Fruit fly (Drosophila melanogaster) whole organism, embryonic: ENCODE results near the gene CBP.

Experiments
- CG12219 ChIP-seq: fragments of 200-800 bp; sonication (Bioruptor generic); optimal IDR thresholded peaks from 3 replicates; lab custom pipeline; 2018; ENCODE audit warnings: missing biosample characterization, mild to moderate bottlenecking, missing genetic modification characterization
- CG12391 ChIP-seq: fragments of 200-800 bp; sonication (Bioruptor generic); optimal IDR thresholded peaks from 3 replicates; lab custom pipeline; 2018; ENCODE audit warnings: missing biosample characterization, mild to moderate bottlenecking, missing genetic modification characterization, moderate library complexity
- CG14014 ChIP-seq: fragments of 200-800 bp; sonication (Bioruptor generic); IDR thresholded peaks from 2 replicates; pipeline ENCODE4 v1.3.6; 2022; ENCODE audit warnings: missing biosample characterization, missing genetic modification characterization
- CG16779 ChIP-seq: fragments of 200-800 bp; sonication (Bioruptor generic); IDR thresholded peaks from 2 replicates; pipeline ENCODE4 v1.3.6; 2022; ENCODE audit warnings: missing biosample characterization, missing genetic modification characterization
- CG17328 ChIP-seq: fragments of 200-800 bp; sonication (Bioruptor generic); IDR thresholded peaks from 2 replicates; pipeline ENCODE4 v1.3.6; 2022; ENCODE audit warnings: missing biosample characterization, missing genetic modification characterization
- CG17912 ChIP-seq: fragments of 200-800 bp; sonication (Bioruptor generic); optimal IDR thresholded peaks from 2 replicates; lab custom pipeline; 2018; ENCODE audit warnings: missing biosample characterization, mild to moderate bottlenecking, missing genetic modification characterization
- CG18599 ChIP-seq: fragments of 200-800 bp; sonication (Bioruptor generic); optimal IDR thresholded peaks from 3 replicates; lab custom pipeline; 2017; ENCODE audit warnings: missing biosample characterization, missing genetic modification characterization, mild to moderate bottlenecking, moderate library complexity, missing genetic modification reagents
- CG18764 ChIP-seq: fragments of 200-800 bp; sonication (Bioruptor generic); optimal IDR thresholded peaks from 3 replicates; lab custom pipeline; 2016; ENCODE audit warnings: missing biosample characterization, missing genetic modification characterization
- CG30403 ChIP-seq: fragments of 200-800 bp; sonication (Bioruptor generic); optimal IDR thresholded peaks from 3 replicates; lab custom pipeline; 2016; ENCODE audit warnings: missing biosample characterization, missing genetic modification characterization
- CG3065 ChIP-seq: fragments of 200-800 bp; sonication (Bioruptor generic); optimal IDR thresholded peaks from 2 replicates; lab custom pipeline; 2016; ENCODE audit warnings: missing biosample characterization, missing genetic modification characterization
- CG31365 ChIP-seq: fragments of 200-800 bp; sonication (Bioruptor generic); optimal IDR thresholded peaks from 2 replicates; lab custom pipeline; 2018; ENCODE audit warnings: missing biosample characterization, mild to moderate bottlenecking, missing genetic modification characterization
- CG31388 ChIP-seq: fragments of 200-800 bp; sonication (Bioruptor generic); optimal IDR thresholded peaks from 2 replicates; lab custom pipeline; 2016; ENCODE audit warnings: missing biosample characterization, missing genetic modification characterization
- CG34376 ChIP-seq: fragments of 200-800 bp; sonication (Bioruptor generic); optimal IDR thresholded peaks from 2 replicates; lab custom pipeline; 2018; ENCODE audit warnings: missing biosample characterization, mild to moderate bottlenecking, missing genetic modification characterization
- CG4854 ChIP-seq: fragments of 200-800 bp; sonication (Bioruptor generic); optimal IDR thresholded peaks from 2 replicates; lab custom pipeline; 2016; ENCODE audit warnings: missing biosample characterization, missing genetic modification characterization, inconsistent platforms
- CG6689 ChIP-seq: fragments of 200-800 bp; sonication (Bioruptor generic); IDR thresholded peaks from 2 replicates; pipeline ENCODE4 v1.3.6; 2022; ENCODE audit warnings: missing biosample characterization, missing genetic modification characterization
- CG6854 ChIP-seq: fragments of 200-800 bp; sonication (Bioruptor generic); optimal IDR thresholded peaks from 3 replicates; lab custom pipeline; 2017; ENCODE audit warnings: missing biosample characterization, mild to moderate bottlenecking, missing genetic modification characterization
- CG7745 ChIP-seq: fragments of 200-800 bp; sonication (Bioruptor generic); optimal IDR thresholded peaks from 2 replicates; lab custom pipeline; 2018; ENCODE audit warnings: missing biosample characterization, mild to moderate bottlenecking, missing genetic modification characterization, moderate library complexity
- CG8944 ChIP-seq: fragments of 200-800 bp; sonication (Bioruptor generic); optimal IDR thresholded peaks from 3 replicates; lab custom pipeline; 2016; ENCODE audit warnings: missing biosample characterization, missing genetic modification characterization
- CG9215 ChIP-seq: fragments of 200-800 bp; sonication (Bioruptor generic); IDR thresholded peaks from 2 replicates; pipeline ENCODE4 v1.3.6; 2022; ENCODE audit warnings: missing biosample characterization, missing genetic modification characterization
- Doc3 ChIP-seq: fragments of 200-800 bp; sonication (Bioruptor generic); IDR thresholded peaks from 3 replicates; pipeline ENCODE4 v1.3.6; 2022; ENCODE audit warnings: missing biosample characterization, missing genetic modification characterization; ENCODE audit not compliant: partially characterized antibody
- E2f2 ChIP-seq: fragments of 200-800 bp; sonication (Bioruptor generic); IDR thresholded peaks from 2 replicates; pipeline ENCODE4 v1.3.6; 2022; ENCODE audit warnings: missing biosample characterization, missing genetic modification characterization
- GATAe ChIP-seq: fragments of 200-800 bp; sonication (Bioruptor generic); conservative IDR thresholded peaks from 2 replicates; pipeline ENCODE4 v1.3.6; 2022; ENCODE audit warnings: missing biosample characterization, missing genetic modification characterization
- HLH3B ChIP-seq: fragments of 200-800 bp; sonication (Bioruptor generic); IDR thresholded peaks from 2 replicates; pipeline ENCODE4 v1.3.6; 2022; ENCODE audit warnings: missing biosample characterization, missing genetic modification characterization
- Hey ChIP-seq: fragments of 200-800 bp; sonication (Bioruptor generic); optimal IDR thresholded peaks from 3 replicates; lab custom pipeline; 2018; ENCODE audit warnings: missing biosample characterization, mild to moderate bottlenecking, missing genetic modification characterization
- Hmr ChIP-seq: fragments of 200-800 bp; sonication (Bioruptor generic); optimal IDR thresholded peaks from 3 replicates; lab custom pipeline; 2017; ENCODE audit warnings: mild to moderate bottlenecking, missing biosample characterization, missing genetic modification reagents, missing genetic modification characterization
- MTF-1 ChIP-seq: fragments of 200-800 bp; sonication (Bioruptor generic); optimal IDR thresholded peaks from 2 replicates; lab custom pipeline; 2018; ENCODE audit warnings: missing biosample characterization, mild to moderate bottlenecking, missing genetic modification characterization, borderline replicate concordance
- Meics ChIP-seq: fragments of 200-800 bp; sonication (Bioruptor generic); optimal IDR thresholded peaks from 2 replicates; lab custom pipeline; 2017; ENCODE audit warnings: missing biosample characterization, mild to moderate bottlenecking, missing genetic modification characterization
- Pdp1 ChIP-seq, 2 experiments: fragments of 200-800 bp; sonication (Bioruptor generic); optimal IDR thresholded peaks; 3 replicates each; lab custom pipeline; 2016; ENCODE audit warnings: missing biosample characterization in 2 of 2, missing genetic modification characterization in 2 of 2, mild to moderate bottlenecking in 1 of 2, moderate library complexity in 1 of 2
- Ravus ChIP-seq: fragments of 200-800 bp; sonication (Bioruptor generic); IDR thresholded peaks from 2 replicates; pipeline ENCODE4 v1.3.6; 2022; ENCODE audit warnings: missing biosample characterization, missing genetic modification characterization
- Sin3A ChIP-seq: fragments of >200 bp; optimal IDR thresholded peaks from 2 replicates; lab custom pipeline; 2018
- Sry-δ ChIP-seq: fragments of 200-800 bp; sonication (Bioruptor generic); optimal IDR thresholded peaks from 2 replicates; lab custom pipeline; 2016; ENCODE audit warnings: missing biosample characterization, missing genetic modification characterization
- Taf1 ChIP-seq: fragments of 200-800 bp; sonication (Bioruptor generic); IDR thresholded peaks from 2 replicates; pipeline ENCODE4 v1.3.6; 2022; ENCODE audit warnings: missing biosample characterization, missing genetic modification characterization
- Tbp ChIP-seq: fragments of >200 bp; optimal IDR thresholded peaks from 2 replicates; lab custom pipeline; 2018; ENCODE audit warnings: missing biosample characterization, missing genetic modification characterization
- abd-A ChIP-seq: fragments of 200-800 bp; sonication (Bioruptor generic); optimal IDR thresholded peaks from 3 replicates; lab custom pipeline; 2019; ENCODE audit warnings: missing biosample characterization, mild to moderate bottlenecking, missing genetic modification characterization, moderate library complexity
- amos ChIP-seq: fragments of 200-800 bp; sonication (Bioruptor generic); IDR thresholded peaks from 2 replicates; pipeline ENCODE4 v1.3.6; 2022; ENCODE audit warnings: missing biosample characterization, missing genetic modification characterization; ENCODE audit not compliant: partially characterized antibody
- bsh ChIP-seq, 2 experiments: fragments of 200-800 bp; sonication (Bioruptor generic); optimal IDR thresholded peaks; 2 replicates each; lab custom pipeline; 2017 to 2018; ENCODE audit warnings: mild to moderate bottlenecking in 2 of 2, missing biosample characterization in 2 of 2, missing genetic modification characterization in 2 of 2, moderate library complexity in 1 of 2
- chm ChIP-seq: fragments of 200-800 bp; sonication (Bioruptor generic); IDR thresholded peaks from 2 replicates; pipeline ENCODE4 v1.3.6; 2022; ENCODE audit warnings: missing biosample characterization, missing genetic modification characterization
- fu2 ChIP-seq: fragments of 200-800 bp; sonication (Bioruptor generic); optimal IDR thresholded peaks from 2 replicates; lab custom pipeline; 2016; ENCODE audit warnings: missing biosample characterization, missing genetic modification characterization
- gcm ChIP-seq: fragments of 200-800 bp; sonication (Bioruptor generic); optimal IDR thresholded peaks from 2 replicates; lab custom pipeline; 2019; ENCODE audit warnings: missing biosample characterization, mild to moderate bottlenecking, missing genetic modification characterization, moderate library complexity
- gcm2 ChIP-seq: fragments of 200-800 bp; sonication (Bioruptor generic); optimal IDR thresholded peaks from 2 replicates; lab custom pipeline; 2016; ENCODE audit warnings: missing biosample characterization, missing genetic modification characterization
- klu ChIP-seq: fragments of 200-800 bp; sonication (Bioruptor generic); IDR thresholded peaks from 2 replicates; pipeline ENCODE4 v1.3.6; 2022; ENCODE audit warnings: missing biosample characterization, missing genetic modification characterization
- nerfin-1 ChIP-seq: fragments of 200-800 bp; sonication (Bioruptor generic); optimal IDR thresholded peaks from 3 replicates; lab custom pipeline; 2019; ENCODE audit warnings: missing biosample characterization, mild to moderate bottlenecking, missing genetic modification characterization, moderate library complexity
- nom ChIP-seq: fragments of 200-800 bp; sonication (Bioruptor generic); optimal IDR thresholded peaks from 2 replicates; lab custom pipeline; 2017; ENCODE audit warnings: missing biosample characterization, missing genetic modification characterization, mild to moderate bottlenecking, moderate library complexity, missing genetic modification reagents
- psq ChIP-seq: fragments of 200-800 bp; sonication (Bioruptor generic); optimal IDR thresholded peaks from 2 replicates; lab custom pipeline; 2017; ENCODE audit warnings: missing biosample characterization, missing genetic modification characterization
- ranshi ChIP-seq: fragments of 200-800 bp; sonication (Bioruptor generic); IDR thresholded peaks from 2 replicates; pipeline ENCODE4 v1.3.6; 2022; ENCODE audit warnings: missing biosample characterization, missing genetic modification characterization
- tna ChIP-seq: fragments of 200-800 bp; sonication (Bioruptor generic); IDR thresholded peaks from 2 replicates; pipeline ENCODE4 v1.3.6; 2022; ENCODE audit warnings: missing biosample characterization, missing genetic modification characterization; ENCODE audit not compliant: partially characterized antibody
- toy ChIP-seq: fragments of 200-800 bp; sonication (Bioruptor generic); IDR thresholded peaks from 2 replicates; pipeline ENCODE4 v1.3.6; 2022; ENCODE audit warnings: missing biosample characterization, missing genetic modification characterization

CBP gene

DNA sequence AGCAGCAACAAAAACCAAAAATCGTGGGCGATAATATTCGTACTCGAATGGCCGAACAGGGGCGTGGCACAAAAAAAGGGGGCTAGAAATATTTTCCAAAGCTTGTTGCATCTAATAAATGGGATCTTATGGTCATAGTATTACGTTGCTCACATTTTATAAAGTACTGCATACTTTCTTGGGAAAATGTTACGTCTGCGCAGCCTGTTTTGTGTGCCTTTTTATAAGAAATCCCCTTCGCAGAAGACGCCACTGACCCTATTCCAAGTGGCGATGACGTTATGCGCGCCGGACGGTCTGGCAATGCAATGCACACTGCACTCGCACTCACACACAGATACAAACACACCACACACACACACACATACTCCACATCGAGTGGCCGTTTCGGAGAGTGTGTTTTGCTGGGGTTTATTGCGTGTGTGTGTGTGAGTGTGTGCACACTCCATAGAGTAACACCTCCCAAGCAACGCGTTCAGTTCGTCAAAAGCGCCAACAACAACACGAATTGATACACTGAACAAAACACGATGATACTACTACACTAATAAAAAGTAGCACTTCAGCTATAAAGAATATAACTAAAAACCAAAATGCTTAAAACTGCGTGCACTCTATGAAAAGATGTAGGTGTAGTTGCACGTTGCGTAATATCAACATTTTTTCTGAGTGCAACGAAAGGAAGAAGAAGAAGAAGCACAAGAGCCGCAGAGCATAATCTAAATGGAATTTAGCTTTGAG, 43.8 kb upstream of the CBP start (continued):
- TF ChIP-seq CG12391 (tag; lab: Kevin White, UChicago), result peak; percentile 76
- TF ChIP-seq CG7745 (tag; lab: Kevin White, UChicago), result peak; percentile 58
- no peak for TF ChIP-seq tna (GFP tag; lab: Robert Waterston, UW)
- TF ChIP-seq toy (GFP tag; lab: Robert Waterston, UW), result 0 out of 2 replicates have a peak, but pooled peaks have one; percentile 16
- peak; percentile 74 for TF ChIP-seq nerfin-1
- TF ChIP-seq MTF-1, result peak; percentile 79
- TF ChIP-seq CG14014, result peak; percentile 61
- peak; percentile 29 for TF ChIP-seq Ravus
- TF ChIP-seq bsh (GFP tag; optimal IDR thresholded peaks at IDR 0.05; lab: Kevin White, UChicago), result peak; percentile 66 to 95
- peak; percentile 81 for TF ChIP-seq CG8944 (GFP tag; lab: Kevin White, UChicago)
- TF ChIP-seq CG6854 (GFP tag; lab: Kevin White, UChicago), result no peak
- TF ChIP-seq CG9215 (GFP tag; lab: Robert Waterston, UW), result peak; percentile 59
- peak; percentile 62 for TF ChIP-seq CG3065 (GFP tag; lab: Kevin White, UChicago)
- peak; percentile 41; the same call in 1 of the 2 replicates for TF ChIP-seq E2f2 (GFP tag; lab: Robert Waterston, UW)
- no peak for TF ChIP-seq psq (GFP tag; lab: Kevin White, UChicago)
- TF ChIP-seq CG18599 (GFP tag; lab: Kevin White, UChicago), result peak; percentile 41
- TF ChIP-seq Sin3A (lab: Kevin White, UChicago), result no peak
- TF ChIP-seq, all 482 proteins: peak for 379

DNA sequence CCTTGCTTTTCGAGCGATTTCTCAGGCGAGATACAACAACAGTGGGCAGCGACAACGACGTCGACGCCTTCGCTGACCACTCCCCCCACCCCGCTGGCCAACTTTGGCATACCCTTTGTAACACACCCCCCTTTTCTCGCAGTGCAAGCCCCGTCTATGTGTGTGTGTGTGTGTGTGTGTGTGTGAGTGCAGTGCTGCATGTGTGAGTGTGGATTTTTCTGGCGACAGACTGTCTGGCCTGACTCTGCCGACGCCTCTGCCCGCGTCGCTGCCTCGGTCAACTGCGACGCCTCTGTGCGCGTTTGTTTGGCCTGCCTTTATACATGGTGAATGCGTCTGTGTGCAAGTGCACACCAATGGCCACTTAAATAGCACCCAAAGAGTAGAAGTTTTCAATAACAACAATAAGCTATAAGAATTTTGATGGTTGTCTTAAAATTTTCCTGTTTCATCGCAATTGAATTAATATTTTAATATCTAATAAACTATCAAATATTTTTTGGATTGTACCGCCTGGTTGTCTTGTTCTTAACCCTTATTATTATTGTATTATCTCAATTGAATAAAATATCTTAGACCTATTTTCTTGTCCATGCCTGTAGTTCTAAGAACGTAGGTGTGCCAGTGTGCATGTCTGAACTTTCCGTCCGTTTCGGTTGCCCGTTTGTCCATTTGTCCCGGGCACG, 43.1 kb upstream of the CBP start:
- peak; percentile 84 for TF ChIP-seq CG30403 (GFP tag; lab: Kevin White, UChicago)
- TF ChIP-seq GATAe (GFP tag; lab: Robert Waterston, UW), result 0 out of 2 replicates have a peak, but pooled peaks have one; percentile 12
- peak; percentile 9 for TF ChIP-seq CG31388 (GFP tag; lab: Kevin White, UChicago)
- TF ChIP-seq CG31365, result peak; percentile 48
- TF ChIP-seq nom (GFP tag; lab: Kevin White, UChicago), result peak; percentile 83
- TF ChIP-seq Doc3 (GFP tag; lab: Robert Waterston, UW), result no peak
- no peak for TF ChIP-seq Tbp (GFP tag; lab: Kevin White, UChicago)
- TF ChIP-seq CG18764, result peak; percentile 61
- peak; percentile 96 for TF ChIP-seq gcm (GFP tag; lab: Kevin White, UChicago)
- no peak for TF ChIP-seq CG16779
- TF ChIP-seq CG4854 (GFP tag; lab: Kevin White, UChicago), result peak; percentile 35
- TF ChIP-seq Hey (tag; lab: Kevin White, UChicago), result peak; percentile 15
- TF ChIP-seq gcm2 (GFP tag; lab: Kevin White, UChicago), result no peak
- peak; percentile 71 for TF ChIP-seq ranshi (GFP tag; lab: Robert Waterston, UW)
- peak; percentile 81 for TF ChIP-seq Meics (GFP tag; lab: Kevin White, UChicago)
- TF ChIP-seq CG12219 (GFP tag; lab: Kevin White, UChicago), result peak; percentile 88
- no peak for TF ChIP-seq amos (GFP tag; lab: Robert Waterston, UW)
- no peak for TF ChIP-seq Sry-δ (GFP tag; lab: Kevin White, UChicago)
- TF ChIP-seq fu2, result no peak
- TF ChIP-seq klu (GFP tag; lab: Robert Waterston, UW), result peak; percentile 42; the same call in 1 of the 2 replicates
- TF ChIP-seq Pdp1 (GFP tag; optimal IDR thresholded peaks at IDR 0.05; lab: Kevin White, UChicago), result peak in 1 of 2 experiments; percentile 30
- TF ChIP-seq abd-A (tag; lab: Kevin White, UChicago), result peak; percentile 39
- peak; percentile 87 for TF ChIP-seq CG6689 (GFP tag; lab: Robert Waterston, UW)
- peak; percentile 81 for TF ChIP-seq CG17912 (GFP tag; lab: Kevin White, UChicago)
- TF ChIP-seq HLH3B (GFP tag; lab: Robert Waterston, UW), result peak; percentile 84
- TF ChIP-seq CG34376 (GFP tag; lab: Kevin White, UChicago), result peak; percentile 41
- peak; percentile 80 for TF ChIP-seq Hmr (GFP tag; lab: Kevin White, UChicago)
- peak; percentile 17; the same call in 1 of the 2 replicates for TF ChIP-seq Taf1 (GFP tag; lab: Robert Waterston, UW)
- TF ChIP-seq chm, result peak; percentile 75
- peak; percentile 89 for TF ChIP-seq CG17328 (GFP tag; lab: Robert Waterston, UW)
